Fruit fly (Drosophila melanogaster) whole organism, embryonic: ENCODE measurements around the gene CG15449.

Experiments used
- CG10147 ChIP-seq: fragments of 200-800 bp; sonication (Bioruptor generic); optimal IDR thresholded peaks from 2 replicates; lab custom pipeline; 2019; ENCODE audit warnings: missing biosample characterization, mild to moderate bottlenecking, missing genetic modification characterization, moderate library complexity
- CG1024 ChIP-seq: fragments of 200-800 bp; sonication (Bioruptor generic); IDR thresholded peaks from 2 replicates; pipeline ENCODE4 v1.3.6; 2022; ENCODE audit warnings: missing biosample characterization, missing genetic modification characterization
- CG10366 ChIP-seq: fragments of 200-800 bp; sonication (Bioruptor generic); IDR thresholded peaks from 2 replicates; pipeline ENCODE4 v1.3.6; 2022; ENCODE audit warnings: missing biosample characterization, missing genetic modification characterization
- CG11247 ChIP-seq: fragments of 200-800 bp; sonication (Bioruptor generic); IDR thresholded peaks from 2 replicates; pipeline ENCODE4 v1.3.6; 2022; ENCODE audit warnings: missing biosample characterization, missing genetic modification characterization
- CG11398 ChIP-seq: fragments of 200-800 bp; sonication (Bioruptor generic); optimal IDR thresholded peaks from 2 replicates; lab custom pipeline; 2016; ENCODE audit warnings: missing biosample characterization, missing genetic modification characterization
- CG11560 ChIP-seq: fragments of 200-800 bp; sonication (Bioruptor generic); IDR thresholded peaks from 3 replicates; pipeline ENCODE4 v1.3.6; 2022; ENCODE audit warnings: missing biosample characterization, missing genetic modification characterization
- CG12219 ChIP-seq: fragments of 200-800 bp; sonication (Bioruptor generic); optimal IDR thresholded peaks from 3 replicates; lab custom pipeline; 2018; ENCODE audit warnings: missing biosample characterization, mild to moderate bottlenecking, missing genetic modification characterization
- CG13424 ChIP-seq: fragments of 200-800 bp; sonication (Bioruptor generic); optimal IDR thresholded peaks from 2 replicates; lab custom pipeline; 2019; ENCODE audit warnings: missing biosample characterization, mild to moderate bottlenecking, missing genetic modification characterization, moderate library complexity
- CG14710 ChIP-seq: fragments of 200-800 bp; sonication (Bioruptor generic); optimal IDR thresholded peaks from 3 replicates; lab custom pipeline; 2019; ENCODE audit warnings: missing biosample characterization, mild to moderate bottlenecking, missing genetic modification characterization, moderate library complexity
- CG15601 ChIP-seq: fragments of 200-800 bp; sonication (Bioruptor generic); optimal IDR thresholded peaks from 3 replicates; lab custom pipeline; 2019; ENCODE audit warnings: missing biosample characterization, mild to moderate bottlenecking, missing genetic modification characterization, moderate library complexity
- CG15696 ChIP-seq: fragments of 200-800 bp; sonication (Bioruptor generic); optimal IDR thresholded peaks from 2 replicates; lab custom pipeline; 2019; ENCODE audit warnings: missing biosample characterization, mild to moderate bottlenecking, missing genetic modification characterization, moderate library complexity
- CG16779 ChIP-seq: fragments of 200-800 bp; sonication (Bioruptor generic); IDR thresholded peaks from 2 replicates; pipeline ENCODE4 v1.3.6; 2022; ENCODE audit warnings: missing biosample characterization, missing genetic modification characterization
- CG17328 ChIP-seq: fragments of 200-800 bp; sonication (Bioruptor generic); IDR thresholded peaks from 2 replicates; pipeline ENCODE4 v1.3.6; 2022; ENCODE audit warnings: missing biosample characterization, missing genetic modification characterization
- CG17568 ChIP-seq: fragments of 200-800 bp; sonication (Bioruptor generic); optimal IDR thresholded peaks from 2 replicates; lab custom pipeline; 2018; ENCODE audit warnings: missing biosample characterization, mild to moderate bottlenecking, missing genetic modification characterization, moderate library complexity
- CG17912 ChIP-seq: fragments of 200-800 bp; sonication (Bioruptor generic); optimal IDR thresholded peaks from 2 replicates; lab custom pipeline; 2018; ENCODE audit warnings: missing biosample characterization, mild to moderate bottlenecking, missing genetic modification characterization
- CG18262 ChIP-seq: fragments of 200-800 bp; optimal IDR thresholded peaks from 3 replicates; lab custom pipeline; 2019; ENCODE audit warnings: missing biosample characterization, mild to moderate bottlenecking, missing genetic modification characterization, moderate library complexity
- CG18476 ChIP-seq: fragments of 200-800 bp; sonication (Bioruptor generic); optimal IDR thresholded peaks from 2 replicates; lab custom pipeline; 2016; ENCODE audit warnings: missing biosample characterization, mild to moderate bottlenecking, missing genetic modification characterization
- CG3281 ChIP-seq: fragments of 200-800 bp; sonication (Bioruptor generic); optimal IDR thresholded peaks from 3 replicates; lab custom pipeline; 2017; ENCODE audit warnings: missing biosample characterization, mild to moderate bottlenecking, missing genetic modification characterization
- CG4282 ChIP-seq: fragments of 200-800 bp; sonication (Bioruptor generic); optimal IDR thresholded peaks from 2 replicates; lab custom pipeline; 2016; ENCODE audit warnings: missing biosample characterization, missing genetic modification characterization
- CG4404 ChIP-seq: fragments of 200-800 bp; sonication (Bioruptor generic); IDR thresholded peaks from 2 replicates; pipeline ENCODE4 v1.3.6; 2022; ENCODE audit warnings: missing biosample characterization, missing genetic modification characterization
- CG4854 ChIP-seq: fragments of 200-800 bp; sonication (Bioruptor generic); optimal IDR thresholded peaks from 2 replicates; lab custom pipeline; 2016; ENCODE audit warnings: missing biosample characterization, missing genetic modification characterization, inconsistent platforms
- CG6683 ChIP-seq: fragments of 200-800 bp; sonication (Bioruptor generic); optimal IDR thresholded peaks from 2 replicates; lab custom pipeline; 2017; ENCODE audit warnings: missing biosample characterization, mild to moderate bottlenecking, missing genetic modification characterization, missing genetic modification reagents
- CG6813 ChIP-seq: fragments of 200-800 bp; sonication (Bioruptor generic); optimal IDR thresholded peaks from 2 replicates; lab custom pipeline; 2017; ENCODE audit warnings: missing biosample characterization, missing genetic modification characterization, mild to moderate bottlenecking, moderate library complexity, missing genetic modification reagents
- CG7745 ChIP-seq: fragments of 200-800 bp; sonication (Bioruptor generic); optimal IDR thresholded peaks from 2 replicates; lab custom pipeline; 2018; ENCODE audit warnings: missing biosample characterization, mild to moderate bottlenecking, missing genetic modification characterization, moderate library complexity
- CoRest ChIP-seq: fragments of 200-800 bp; sonication (Bioruptor generic); optimal IDR thresholded peaks from 3 replicates; lab custom pipeline; 2018; ENCODE audit warnings: missing biosample characterization, mild to moderate bottlenecking, missing genetic modification characterization, moderate library complexity
- Dip3 ChIP-seq: fragments of 200-800 bp; sonication (Bioruptor generic); optimal IDR thresholded peaks from 3 replicates; lab custom pipeline; 2016; ENCODE audit warnings: missing biosample characterization, missing genetic modification characterization
- Doc3 ChIP-seq: fragments of 200-800 bp; sonication (Bioruptor generic); IDR thresholded peaks from 3 replicates; pipeline ENCODE4 v1.3.6; 2022; ENCODE audit warnings: missing biosample characterization, missing genetic modification characterization; ENCODE audit not compliant: partially characterized antibody
- ERR ChIP-seq: fragments of 200-800 bp; sonication (Bioruptor generic); optimal IDR thresholded peaks from 2 replicates; lab custom pipeline; 2016; ENCODE audit warnings: missing biosample characterization, missing genetic modification characterization
- Fer3 ChIP-seq: fragments of 200-800 bp; sonication (Bioruptor generic); optimal IDR thresholded peaks from 2 replicates; lab custom pipeline; 2018; ENCODE audit warnings: missing biosample characterization, mild to moderate bottlenecking, missing genetic modification characterization, moderate library complexity
- HLH4C ChIP-seq: fragments of 200-800 bp; sonication (Bioruptor generic); IDR thresholded peaks from 3 replicates; pipeline ENCODE4 v1.3.6; 2022; ENCODE audit warnings: missing biosample characterization, missing genetic modification characterization; ENCODE audit not compliant: partially characterized antibody
- MTF-1 ChIP-seq: fragments of 200-800 bp; sonication (Bioruptor generic); optimal IDR thresholded peaks from 2 replicates; lab custom pipeline; 2018; ENCODE audit warnings: missing biosample characterization, mild to moderate bottlenecking, missing genetic modification characterization, borderline replicate concordance
- NfI ChIP-seq: fragments of 200-800 bp; sonication (Bioruptor generic); optimal IDR thresholded peaks from 3 replicates; lab custom pipeline; 2018; ENCODE audit warnings: missing biosample characterization, mild to moderate bottlenecking, missing genetic modification characterization, moderate library complexity
- Poxn ChIP-seq: fragments of 200-800 bp; sonication (Bioruptor generic); IDR thresholded peaks from 2 replicates; pipeline ENCODE4 v1.3.6; 2022; ENCODE audit warnings: missing biosample characterization, missing genetic modification characterization
- Sox100B ChIP-seq: fragments of 200-800 bp; sonication (Bioruptor generic); optimal IDR thresholded peaks from 3 replicates; lab custom pipeline; 2018; ENCODE audit warnings: missing biosample characterization, mild to moderate bottlenecking, missing genetic modification characterization
- Sox102F ChIP-seq: fragments of 200-800 bp; sonication (Bioruptor generic); optimal IDR thresholded peaks from 2 replicates; lab custom pipeline; 2018; ENCODE audit warnings: missing biosample characterization, mild to moderate bottlenecking, missing genetic modification characterization, moderate library complexity
- Xrp1 ChIP-seq: fragments of 200-800 bp; sonication (Bioruptor generic); IDR thresholded peaks from 2 replicates; pipeline ENCODE4 v1.3.6; 2022; ENCODE audit warnings: missing biosample characterization, missing genetic modification characterization
- aop ChIP-seq: fragments of 200-800 bp; sonication (Bioruptor generic); IDR thresholded peaks from 2 replicates; pipeline ENCODE4 v1.3.6; 2022; ENCODE audit warnings: missing biosample characterization, missing genetic modification characterization
- bcd ChIP-seq: fragments of 200-800 bp; sonication (Bioruptor generic); optimal IDR thresholded peaks from 2 replicates; lab custom pipeline; 2017; ENCODE audit warnings: missing biosample characterization, mild to moderate bottlenecking, missing genetic modification characterization
- br ChIP-seq: fragments of >200 bp; optimal IDR thresholded peaks from 2 replicates; lab custom pipeline; 2017
- da ChIP-seq: fragments of 200-800 bp; sonication (Bioruptor generic); optimal IDR thresholded peaks from 2 replicates; lab custom pipeline; 2016; ENCODE audit warnings: missing biosample characterization, missing genetic modification characterization
- emc ChIP-seq: fragments of 200-800 bp; sonication (Bioruptor generic); optimal IDR thresholded peaks from 2 replicates; lab custom pipeline; 2016; ENCODE audit warnings: missing biosample characterization, missing genetic modification characterization
- nerfin-1 ChIP-seq: fragments of 200-800 bp; sonication (Bioruptor generic); optimal IDR thresholded peaks from 3 replicates; lab custom pipeline; 2019; ENCODE audit warnings: missing biosample characterization, mild to moderate bottlenecking, missing genetic modification characterization, moderate library complexity
- nerfin-2 ChIP-seq: fragments of 200-800 bp; sonication (Bioruptor generic); IDR thresholded peaks from 2 replicates; pipeline ENCODE4 v1.3.6; 2022; ENCODE audit warnings: missing biosample characterization, missing genetic modification characterization; ENCODE audit not compliant: partially characterized antibody
- otp ChIP-seq: fragments of 200-800 bp; sonication (Bioruptor generic); IDR thresholded peaks from 3 replicates; pipeline ENCODE4, ENCODE4 v1.3.6; 2022; ENCODE audit warnings: missing biosample characterization, missing genetic modification characterization
- phol ChIP-seq: fragments of 200-800 bp; sonication (Bioruptor generic); optimal IDR thresholded peaks from 3 replicates; lab custom pipeline; 2018; ENCODE audit warnings: missing biosample characterization, mild to moderate bottlenecking, missing genetic modification characterization, moderate library complexity
- pzg ChIP-seq: fragments of 200-800 bp; sonication (Bioruptor generic); optimal IDR thresholded peaks from 3 replicates; lab custom pipeline; 2018; ENCODE audit warnings: missing biosample characterization, mild to moderate bottlenecking, missing genetic modification characterization, moderate library complexity
- ranshi ChIP-seq: fragments of 200-800 bp; sonication (Bioruptor generic); IDR thresholded peaks from 2 replicates; pipeline ENCODE4 v1.3.6; 2022; ENCODE audit warnings: missing biosample characterization, missing genetic modification characterization
- slbo ChIP-seq: fragments of 200-800 bp; sonication (Bioruptor generic); IDR thresholded peaks from 2 replicates; pipeline ENCODE4 v1.3.6; 2022; ENCODE audit warnings: missing biosample characterization, missing genetic modification characterization
- sna ChIP-seq: fragments of 200-800 bp; sonication (Bioruptor generic); IDR thresholded peaks from 2 replicates; pipeline ENCODE4 v1.3.6; 2022; ENCODE audit warnings: missing biosample characterization, missing genetic modification characterization; ENCODE audit not compliant: partially characterized antibody
- tap ChIP-seq: fragments of 200-800 bp; optimal IDR thresholded peaks from 3 replicates; lab custom pipeline; 2019; ENCODE audit warnings: missing biosample characterization, mild to moderate bottlenecking, missing genetic modification characterization, moderate library complexity
- wek ChIP-seq: fragments of 200-800 bp; sonication (Bioruptor generic); optimal IDR thresholded peaks from 3 replicates; lab custom pipeline; 2018; ENCODE audit warnings: missing biosample characterization, mild to moderate bottlenecking, missing genetic modification characterization, moderate library complexity

CG15449 gene

DNA sequence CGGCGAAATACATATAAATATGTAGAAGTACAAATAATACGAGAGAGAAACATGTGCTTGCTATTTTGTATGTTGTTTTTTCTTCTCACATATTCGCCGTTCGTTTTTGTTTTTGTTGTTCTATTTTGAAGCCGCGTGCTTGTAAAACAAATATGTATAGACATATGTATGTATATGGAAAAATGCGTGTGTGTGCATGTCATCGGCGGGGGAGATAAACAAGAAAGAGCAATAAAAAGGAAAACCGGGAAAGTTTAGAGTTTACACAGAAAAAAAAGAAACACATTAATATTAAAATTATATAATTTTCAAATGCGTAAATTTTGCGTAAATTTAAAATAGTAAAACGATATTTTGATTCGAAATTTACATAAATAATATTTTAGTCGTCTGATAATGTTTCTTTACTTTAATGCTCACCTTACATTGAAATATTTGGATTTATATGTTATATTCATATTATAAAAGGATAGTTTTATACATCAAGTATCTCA, 5.1 kb upstream of the CG15449 start (continued):
- peak; percentile 32 for TF ChIP-seq Sox102F (GFP tag; lab: Kevin White, UChicago)
- TF ChIP-seq nerfin-1 (tag; lab: Kevin White, UChicago), result peak; percentile 13
- TF ChIP-seq CoRest (tag; lab: Kevin White, UChicago), result peak; percentile 17
- TF ChIP-seq emc, result no peak
- TF ChIP-seq CG10366 (GFP tag; lab: Robert Waterston, UW), result no peak
- no peak for TF ChIP-seq tap (tag; lab: Kevin White, UChicago)
- no peak for TF ChIP-seq CG11247
- no peak for TF ChIP-seq da (GFP tag; lab: Kevin White, UChicago)
- TF ChIP-seq ERR (GFP tag; lab: Kevin White, UChicago), result no peak
- TF ChIP-seq Fer3 (tag; lab: Kevin White, UChicago), result peak; percentile 9
- no peak for TF ChIP-seq CG4282 (GFP tag; lab: Kevin White, UChicago)
- peak; percentile 7 for TF ChIP-seq MTF-1 (GFP tag; lab: Kevin White, UChicago)
- peak; percentile 24 for TF ChIP-seq CG17568 (GFP tag; lab: Kevin White, UChicago)
- TF ChIP-seq CG17912 (GFP tag; lab: Kevin White, UChicago), result no peak
- TF ChIP-seq Xrp1 (GFP tag; lab: Robert Waterston, UW), result peak; percentile 67
- TF ChIP-seq slbo (GFP tag; lab: Robert Waterston, UW), result no peak
- no peak for TF ChIP-seq CG12219 (GFP tag; lab: Kevin White, UChicago)
- peak; percentile 31 for TF ChIP-seq CG13424
- peak; percentile 18 for TF ChIP-seq CG15601 (tag; lab: Kevin White, UChicago)
- TF ChIP-seq nerfin-2 (GFP tag; lab: Robert Waterston, UW), result no peak
- no peak for TF ChIP-seq br (lab: Kevin White, UChicago)
- no peak for TF ChIP-seq CG18476
- TF ChIP-seq aop, result no peak
- no peak for TF ChIP-seq CG16779 (GFP tag; lab: Robert Waterston, UW)
- TF ChIP-seq CG3281 (GFP tag; lab: Kevin White, UChicago), result no peak
- TF ChIP-seq pzg (GFP tag; lab: Kevin White, UChicago), result no peak
- no peak for TF ChIP-seq Poxn (GFP tag; lab: Robert Waterston, UW)
- TF ChIP-seq CG4854 (GFP tag; lab: Kevin White, UChicago), result no peak
- TF ChIP-seq wek (GFP tag; lab: Kevin White, UChicago), result no peak
- no peak for TF ChIP-seq bcd (GFP tag; lab: Kevin White, UChicago)
- no peak for TF ChIP-seq CG11398 (GFP tag; lab: Kevin White, UChicago)
- no peak for TF ChIP-seq otp (GFP tag; lab: Robert Waterston, UW)
- peak; percentile 39; the same call in 1 of the 2 replicates for TF ChIP-seq CG17328 (GFP tag; lab: Robert Waterston, UW)
- TF ChIP-seq Doc3 (GFP tag; lab: Robert Waterston, UW), result no peak
- no peak for TF ChIP-seq CG1024
- TF ChIP-seq ranshi (GFP tag; lab: Robert Waterston, UW), result no peak
- TF ChIP-seq CG10147, result peak; percentile 14
- no peak for TF ChIP-seq CG4404 (GFP tag; lab: Robert Waterston, UW)
- no peak for TF ChIP-seq NfI
- TF ChIP-seq CG6683 (GFP tag; lab: Kevin White, UChicago), result peak; percentile 19
- TF ChIP-seq CG6813, result peak; percentile 6
- TF ChIP-seq Dip3 (GFP tag; lab: Kevin White, UChicago), result no peak
- no peak for TF ChIP-seq CG7745
- TF ChIP-seq CG14710 (tag; lab: Kevin White, UChicago), result peak; percentile 55
- TF ChIP-seq CG18262 (tag; lab: Kevin White, UChicago), result peak; percentile 76
- peak; percentile 51 for TF ChIP-seq phol (tag; lab: Kevin White, UChicago)
- TF ChIP-seq sna, result no peak
- no peak for TF ChIP-seq HLH4C
- peak; percentile 39 for TF ChIP-seq CG15696
- peak; percentile 35 for TF ChIP-seq Sox100B (GFP tag; lab: Kevin White, UChicago)
- no peak for TF ChIP-seq CG11560 (tag; lab: Robert Waterston, UW)
